Worm (Caenorhabditis elegans) whole organism, mixed stage, embryonic: ENCODE results near the gene ZK1193.2.

ENCODE experiments used
- M03D4.4 ChIP-seq: sonication (generic microtip); optimal IDR thresholded peaks from 2 replicates; lab custom pipeline; 2017; ENCODE audit warnings: mild to moderate bottlenecking, missing genetic modification characterization, missing compliant biosample characterization
- bed-3 ChIP-seq: fragments of 200-800 bp; sonication (Bioruptor generic); optimal IDR thresholded peaks from 3 replicates; lab custom pipeline; 2018; ENCODE audit warnings: mild to moderate bottlenecking, missing genetic modification characterization, moderate library complexity, missing compliant biosample characterization
- blmp-1 ChIP-seq: fragments of 150-350 bp; optimal IDR thresholded peaks from 2 replicates; lab custom pipeline; 2014; ENCODE audit warnings: missing biosample characterization, missing genetic modification characterization
- ceh-43 ChIP-seq: fragments of 200-800 bp; sonication (Bioruptor generic); optimal IDR thresholded peaks from 2 replicates; lab custom pipeline; 2018; ENCODE audit warnings: mild to moderate bottlenecking, missing genetic modification characterization, moderate library complexity, missing compliant biosample characterization
- ceh-83 ChIP-seq: fragments of 200-800 bp; sonication (Bioruptor generic); optimal IDR thresholded peaks from 2 replicates; lab custom pipeline; 2018; ENCODE audit warnings: mild to moderate bottlenecking, missing genetic modification characterization, missing compliant biosample characterization
- cnd-1 ChIP-seq: fragments of 200-800 bp; sonication (Bioruptor generic); optimal IDR thresholded peaks from 2 replicates; lab custom pipeline; 2018; ENCODE audit warnings: mild to moderate bottlenecking, missing genetic modification characterization, missing compliant biosample characterization
- drap-1 ChIP-seq: fragments of 200-800 bp; sonication (Bioruptor generic); optimal IDR thresholded peaks from 3 replicates; lab custom pipeline; 2018; ENCODE audit warnings: mild to moderate bottlenecking, missing genetic modification characterization, missing compliant biosample characterization
- elt-1 ChIP-seq: sonication (generic microtip); optimal IDR thresholded peaks from 2 replicates; lab custom pipeline; 2017; ENCODE audit warnings: missing genetic modification characterization, mild to moderate bottlenecking, missing compliant biosample characterization, antibody characterized with exemption, moderate library complexity, borderline replicate concordance; ENCODE audit not compliant: insufficient read depth
- elt-3 ChIP-seq: fragments of 150-350 bp; optimal IDR thresholded peaks from 2 replicates; lab custom pipeline; 2014; ENCODE audit warnings: missing biosample characterization, missing genetic modification characterization
- flh-1 ChIP-seq: fragments of 200-800 bp; sonication (Bioruptor generic); optimal IDR thresholded peaks from 2 replicates; lab custom pipeline; 2018; ENCODE audit warnings: mild to moderate bottlenecking, missing genetic modification characterization, moderate library complexity, missing compliant biosample characterization
- ham-2 ChIP-seq: fragments of 200-800 bp; sonication (Bioruptor generic); optimal IDR thresholded peaks from 2 replicates; lab custom pipeline; 2018; ENCODE audit warnings: mild to moderate bottlenecking, missing genetic modification characterization, missing compliant biosample characterization
- hlh-1 ChIP-seq: fragments of 150-350 bp; optimal IDR thresholded peaks from 2 replicates; lab custom pipeline; 2014; ENCODE audit warnings: missing biosample characterization, missing genetic modification reagents, missing genetic modification characterization
- lin-13 ChIP-seq: fragments of 150-350 bp; optimal IDR thresholded peaks from 2 replicates; lab custom pipeline; 2014; ENCODE audit warnings: missing biosample characterization, missing genetic modification characterization
- lin-32 ChIP-seq: fragments of 200-800 bp; sonication (Bioruptor generic); optimal IDR thresholded peaks from 2 replicates; lab custom pipeline; 2018; ENCODE audit warnings: mild to moderate bottlenecking, missing genetic modification characterization, missing compliant biosample characterization
- lsy-2 ChIP-seq: fragments of 150-350 bp; optimal IDR thresholded peaks from 2 replicates; lab custom pipeline; 2014; ENCODE audit warnings: missing biosample characterization, missing genetic modification characterization
- mab-5 ChIP-seq: fragments of 150-350 bp; optimal IDR thresholded peaks from 2 replicates; lab custom pipeline; 2014; ENCODE audit warnings: missing biosample characterization, missing genetic modification characterization
- mep-1 ChIP-seq: fragments of 150-350 bp; optimal IDR thresholded peaks from 2 replicates; lab custom pipeline; 2017; ENCODE audit warnings: missing biosample characterization, missing genetic modification reagents, missing genetic modification characterization, inconsistent platforms
- mls-2 ChIP-seq: sonication (generic microtip); optimal IDR thresholded peaks from 2 replicates; lab custom pipeline; 2016; ENCODE audit warnings: mild to moderate bottlenecking, missing genetic modification characterization, moderate library complexity, missing compliant biosample characterization
- nhr-28 ChIP-seq: fragments of 150-350 bp; optimal IDR thresholded peaks from 2 replicates; lab custom pipeline; 2014; ENCODE audit warnings: missing biosample characterization, missing genetic modification characterization
- pha-4 ChIP-seq: fragments of 150-350 bp; optimal IDR thresholded peaks from 2 replicates; lab custom pipeline; 2018; ENCODE audit warnings: missing biosample characterization, missing genetic modification reagents, missing genetic modification characterization
- sem-2 ChIP-seq: fragments of 200-800 bp; sonication (Bioruptor generic); optimal IDR thresholded peaks from 2 replicates; lab custom pipeline; 2018; ENCODE audit warnings: mild to moderate bottlenecking, missing genetic modification characterization, missing compliant biosample characterization
- snpc-4 ChIP-seq: fragments of 150-350 bp; optimal IDR thresholded peaks from 2 replicates; lab custom pipeline; 2014; ENCODE audit warnings: missing biosample characterization, missing genetic modification characterization
- tbx-8 ChIP-seq: fragments of 200-800 bp; sonication (Bioruptor generic); optimal IDR thresholded peaks from 2 replicates; lab custom pipeline; 2018; ENCODE audit warnings: mild to moderate bottlenecking, missing genetic modification characterization, moderate library complexity, missing compliant biosample characterization
- unc-120 ChIP-seq: sonication (generic microtip); optimal IDR thresholded peaks from 2 replicates; lab custom pipeline; 2017; ENCODE audit warnings: missing genetic modification characterization, missing compliant biosample characterization; ENCODE audit not compliant: poor library complexity, severe bottlenecking
- unc-39 ChIP-seq: fragments of 150-350 bp; optimal IDR thresholded peaks from 2 replicates; lab custom pipeline; 2014; ENCODE audit warnings: missing biosample characterization, missing genetic modification characterization
- unc-62 ChIP-seq: fragments of 150-350 bp; optimal IDR thresholded peaks from 2 replicates; lab custom pipeline; 2014; ENCODE audit warnings: missing biosample characterization, missing genetic modification reagents, missing genetic modification characterization
- zip-8 ChIP-seq: fragments of 150-350 bp; optimal IDR thresholded peaks from 2 replicates; lab custom pipeline; 2014; ENCODE audit warnings: missing biosample characterization, missing genetic modification characterization

Gene ZK1193.2

DNA sequence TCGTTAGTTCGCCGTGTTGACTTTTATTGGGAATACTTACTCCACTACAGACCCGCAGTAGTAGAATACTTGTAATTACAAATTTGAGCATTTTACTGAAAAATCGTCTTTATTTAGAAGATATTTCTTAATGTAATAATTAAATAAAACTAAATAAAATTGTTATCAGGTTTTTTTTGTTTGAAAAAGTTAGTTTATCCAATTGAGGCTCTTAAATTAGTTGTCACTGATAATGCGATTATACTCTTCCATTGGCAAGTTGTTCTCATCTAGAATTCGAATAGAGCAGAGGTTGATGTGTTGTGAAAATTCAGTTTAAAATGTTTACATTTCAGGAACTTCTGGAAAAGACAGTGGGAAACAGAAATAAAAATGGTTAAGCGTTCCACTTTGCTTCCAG, at the start of gene ZK1193.2:
Gene ZK1193.2 (minus strand): TSS at position 101 of the 400 bp plus-strand sequence.
- no peak for TF ChIP-seq bed-3 (GFP tag; lab: Kevin White, UChicago)
- TF ChIP-seq hlh-1 (tag; lab: Kevin White, UChicago) = no peak
- TF ChIP-seq drap-1 (GFP tag; lab: Kevin White, UChicago) = no peak
- TF ChIP-seq mls-2 (tag; lab: Kevin White, UChicago) = no peak
- TF ChIP-seq mab-5 (tag; lab: Kevin White, UChicago) = no peak
- TF ChIP-seq M03D4.4 (tag; lab: Kevin White, UChicago) = no peak
- TF ChIP-seq unc-120 (tag; lab: Kevin White, UChicago) = no peak
- no peak for TF ChIP-seq cnd-1 (tag; lab: Kevin White, UChicago)
- TF ChIP-seq flh-1 (GFP tag; lab: Kevin White, UChicago) = no peak
- TF ChIP-seq ceh-83 (GFP tag; lab: Kevin White, UChicago) = no peak
- no peak for TF ChIP-seq pha-4 (tag; lab: Kevin White, UChicago)
- TF ChIP-seq unc-39 (tag; lab: Kevin White, UChicago) = no peak
- no peak for TF ChIP-seq tbx-8 (GFP tag; lab: Kevin White, UChicago)
- TF ChIP-seq blmp-1 (tag; lab: Kevin White, UChicago) = no peak
- TF ChIP-seq sem-2 (GFP tag; lab: Kevin White, UChicago) = no peak
- no peak for TF ChIP-seq elt-3 (tag; lab: Kevin White, UChicago)
- TF ChIP-seq, all 35 proteins: peak for 0

DNA sequence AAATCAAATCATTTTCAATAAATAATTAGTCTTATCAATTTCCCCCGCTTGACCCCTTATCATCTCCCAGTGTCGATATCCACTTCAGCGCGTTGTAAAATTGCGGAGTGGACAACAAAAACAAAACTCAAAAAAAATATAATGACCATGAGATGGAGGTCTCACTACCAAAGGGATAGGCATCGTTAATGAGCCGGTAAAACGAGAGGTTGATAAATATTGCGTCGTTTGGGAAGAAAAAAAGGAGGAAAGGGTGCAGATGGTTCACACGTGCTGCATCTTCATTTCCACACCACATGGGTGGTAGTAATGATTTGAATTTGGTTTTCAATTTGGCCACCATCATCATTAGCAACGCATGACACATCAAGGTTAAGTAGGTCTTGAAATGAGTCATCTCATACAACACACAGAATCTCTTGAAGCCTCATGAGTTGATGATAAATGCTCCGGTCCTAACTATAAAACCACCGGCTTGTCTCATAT, 41.9 kb upstream of the ZK1193.2 start:
- TF ChIP-seq cnd-1 (tag; lab: Kevin White, UChicago) (peak; percentile 41), unc-62 (GFP tag; lab: Kevin White, UChicago) (no peak), lin-13 (no peak), lin-32 (GFP tag; lab: Kevin White, UChicago) (no peak), elt-3 (tag; lab: Kevin White, UChicago) (no peak), drap-1 (GFP tag; lab: Kevin White, UChicago) (no peak), flh-1 (GFP tag; lab: Kevin White, UChicago) (no peak)

DNA sequence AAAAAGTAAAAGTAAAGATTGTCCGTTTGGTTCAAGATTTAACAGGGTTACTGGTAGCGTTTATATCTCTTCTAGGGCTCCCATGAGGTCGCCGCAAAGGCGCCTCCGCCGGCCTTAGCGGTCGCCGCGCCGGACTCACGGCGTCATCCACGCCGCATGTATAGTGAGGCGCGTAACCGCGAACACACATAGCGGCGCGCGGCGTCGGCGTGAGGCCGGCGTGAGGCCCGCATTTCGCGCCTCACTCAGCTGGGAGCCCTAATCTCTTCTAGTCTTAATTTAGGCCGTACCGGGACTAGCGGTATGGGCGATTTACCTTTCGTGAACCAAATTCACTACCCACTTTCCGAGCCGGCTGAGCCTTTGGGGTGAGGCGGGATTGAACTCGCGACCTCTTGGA, 36.2 kb upstream of the ZK1193.2 start:
- TF ChIP-seq lsy-2 (tag; lab: Kevin White, UChicago) = no peak
- TF ChIP-seq ham-2 (GFP tag; lab: Kevin White, UChicago) = no peak

DNA sequence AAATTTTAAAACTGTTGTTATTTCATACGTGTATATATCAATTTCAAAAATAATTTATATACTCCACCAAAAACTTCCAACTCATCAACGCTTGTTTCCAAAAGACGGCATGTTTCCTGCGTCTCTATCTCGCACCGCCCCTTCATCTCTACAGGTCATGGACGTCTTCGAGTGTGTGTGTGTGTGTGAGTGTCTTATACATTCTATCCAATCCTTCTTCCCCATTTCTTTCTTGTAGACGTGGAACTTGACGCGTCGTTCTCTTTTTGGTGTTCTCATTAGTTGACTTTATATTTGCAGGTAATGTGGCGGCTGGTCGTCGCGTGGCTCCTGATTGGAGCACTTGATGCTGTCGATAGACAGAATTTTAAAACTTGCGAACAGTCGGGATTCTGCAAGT, 34.9 kb upstream of the ZK1193.2 start, which contains the start of gene aagr-4:
Gene aagr-4 (plus strand): TSS at position 301 of the 400 bp plus-strand sequence.
- no peak for TF ChIP-seq snpc-4 (tag; lab: Kevin White, UChicago)
- no peak for TF ChIP-seq zip-8

DNA sequence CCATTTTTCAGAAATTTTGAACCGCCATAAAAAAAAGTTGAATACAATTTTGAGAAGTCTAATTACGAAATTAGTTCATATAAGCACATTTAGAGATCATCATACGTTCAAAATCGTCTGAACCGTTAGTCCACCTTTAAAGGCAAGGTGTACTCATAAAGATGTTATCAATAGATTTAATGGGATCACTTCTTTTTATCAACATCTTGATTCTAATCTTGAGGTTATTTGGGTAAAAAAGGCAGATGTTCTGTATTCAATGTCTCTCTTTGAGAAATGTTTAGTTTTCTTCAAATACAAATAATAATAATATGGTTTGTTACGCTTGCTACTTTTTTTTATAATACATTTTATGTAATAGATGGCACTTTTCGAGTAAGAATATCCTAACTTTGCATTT, 33.9 kb upstream of the ZK1193.2 start:
- no peak for TF ChIP-seq mep-1 (tag; lab: Kevin White, UChicago)
- TF ChIP-seq ham-2 (GFP tag; lab: Kevin White, UChicago) = no peak
- no peak for TF ChIP-seq mls-2 (tag; lab: Kevin White, UChicago)
- TF ChIP-seq cnd-1 (tag; lab: Kevin White, UChicago) = no peak
- no peak for TF ChIP-seq nhr-28 (tag; lab: Kevin White, UChicago)
- no peak for TF ChIP-seq ceh-43 (GFP tag; lab: Kevin White, UChicago)
- peak; percentile 95 for TF ChIP-seq elt-1
- TF ChIP-seq ceh-83 (GFP tag; lab: Kevin White, UChicago) = no peak

DNA sequence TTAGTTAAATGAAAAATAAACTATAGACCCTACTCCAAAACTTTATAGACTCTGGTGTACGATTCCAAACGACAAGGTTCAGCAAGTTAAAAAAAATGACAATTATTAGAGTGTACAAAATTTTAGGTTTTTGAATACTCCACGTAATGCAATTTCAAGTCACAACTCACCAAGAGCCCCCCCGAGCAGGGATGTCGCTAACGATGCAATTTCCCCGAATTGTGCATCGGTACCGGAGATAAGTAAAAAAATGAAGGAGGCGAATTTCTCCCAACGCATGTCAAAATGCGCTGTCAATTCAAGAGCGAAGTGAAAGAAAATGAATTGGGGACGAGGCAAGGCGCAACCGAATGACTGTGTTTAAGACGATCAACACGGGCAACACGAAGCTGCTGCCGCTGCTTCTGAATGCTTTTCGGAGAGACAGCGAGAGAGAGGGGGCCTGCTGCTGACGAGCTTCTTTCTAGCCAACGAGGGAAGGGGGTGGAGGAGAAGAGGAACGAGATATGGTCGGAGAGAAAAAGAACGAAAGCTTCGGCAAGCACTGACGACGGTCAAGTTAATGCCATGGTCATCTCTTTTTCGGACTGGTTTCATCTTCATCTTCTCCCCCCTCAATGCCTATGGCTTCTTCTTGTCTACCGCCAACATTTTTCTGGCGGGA, 31.8 kb upstream of the ZK1193.2 start, which contains the start of gene abu-12:
Gene abu-12 (minus strand): TSS at position 472 of the 664 bp plus-strand sequence.
- TF ChIP-seq ham-2 (GFP tag; lab: Kevin White, UChicago) (peak; percentile 53), mab-5 (tag; lab: Kevin White, UChicago) (no peak)
